Fruit fly (Drosophila melanogaster) whole organism, embryonic: ENCODE measurements around the gene Nprl3.

Experiments used
- CG12155 ChIP-seq: fragments of 200-800 bp; sonication (Bioruptor generic); optimal IDR thresholded peaks from 3 replicates; lab custom pipeline; 2016; ENCODE audit warnings: missing biosample characterization, missing genetic modification characterization
- CG12391 ChIP-seq: fragments of 200-800 bp; sonication (Bioruptor generic); optimal IDR thresholded peaks from 3 replicates; lab custom pipeline; 2018; ENCODE audit warnings: missing biosample characterization, mild to moderate bottlenecking, missing genetic modification characterization, moderate library complexity
- CG17361 ChIP-seq: fragments of 200-800 bp; sonication (Bioruptor generic); IDR thresholded peaks from 3 replicates; pipeline ENCODE4 v1.3.6; 2022; ENCODE audit warnings: missing biosample characterization, missing genetic modification characterization
- CG17385 ChIP-seq: fragments of 200-800 bp; sonication (Bioruptor generic); optimal IDR thresholded peaks from 3 replicates; lab custom pipeline; 2018; ENCODE audit warnings: missing biosample characterization, mild to moderate bottlenecking, missing genetic modification characterization
- CG18764 ChIP-seq: fragments of 200-800 bp; sonication (Bioruptor generic); optimal IDR thresholded peaks from 3 replicates; lab custom pipeline; 2016; ENCODE audit warnings: missing biosample characterization, missing genetic modification characterization
- CG34224 ChIP-seq: fragments of 200-800 bp; sonication (Bioruptor generic); IDR thresholded peaks from 3 replicates; pipeline ENCODE4 v1.3.6; 2022; ENCODE audit warnings: missing biosample characterization, missing genetic modification characterization; ENCODE audit not compliant: partially characterized antibody
- CG34376 ChIP-seq: fragments of 200-800 bp; sonication (Bioruptor generic); optimal IDR thresholded peaks from 2 replicates; lab custom pipeline; 2018; ENCODE audit warnings: missing biosample characterization, mild to moderate bottlenecking, missing genetic modification characterization
- CG4707 ChIP-seq: fragments of 200-800 bp; sonication (Bioruptor generic); optimal IDR thresholded peaks from 2 replicates; lab custom pipeline; 2018; ENCODE audit warnings: missing biosample characterization, mild to moderate bottlenecking, missing genetic modification characterization, moderate library complexity
- CG6254 ChIP-seq: fragments of 200-800 bp; sonication (Bioruptor generic); optimal IDR thresholded peaks from 3 replicates; lab custom pipeline; 2017; ENCODE audit warnings: mild to moderate bottlenecking, missing biosample characterization, missing genetic modification reagents, missing genetic modification characterization
- CG6689 ChIP-seq: fragments of 200-800 bp; sonication (Bioruptor generic); IDR thresholded peaks from 2 replicates; pipeline ENCODE4 v1.3.6; 2022; ENCODE audit warnings: missing biosample characterization, missing genetic modification characterization
- CG7839 ChIP-seq: fragments of 200-800 bp; sonication (Bioruptor generic); optimal IDR thresholded peaks from 3 replicates; lab custom pipeline; 2018; ENCODE audit warnings: missing biosample characterization, mild to moderate bottlenecking, missing genetic modification characterization, moderate library complexity
- CG9437 ChIP-seq: fragments of 200-800 bp; sonication (Bioruptor generic); optimal IDR thresholded peaks from 2 replicates; lab custom pipeline; 2018; ENCODE audit warnings: missing biosample characterization, mild to moderate bottlenecking, missing genetic modification characterization
- CG9876 ChIP-seq: fragments of 200-800 bp; sonication (Bioruptor generic); optimal IDR thresholded peaks from 2 replicates; lab custom pipeline; 2016; ENCODE audit warnings: missing biosample characterization, missing genetic modification characterization
- D ChIP-seq, 2 experiments: fragments of 200-800 bp in 1 of 2; fragments of >200 bp in 1 of 2; sonication (Bioruptor generic) in 1 of 2; optimal IDR thresholded peaks; 2 replicates in 1 of 2; 3 replicates in 1 of 2; lab custom pipeline; 2017; ENCODE audit warnings: mild to moderate bottlenecking in 1 of 2, missing biosample characterization in 1 of 2, missing genetic modification characterization in 1 of 2, missing genetic modification reagents in 1 of 2
- Dfd ChIP-seq, 2 experiments: fragments of >200 bp; optimal IDR thresholded peaks; 2 replicates each; lab custom pipeline; 2017; ENCODE audit warnings: missing biosample characterization in 2 of 2, missing genetic modification characterization in 2 of 2
- Elba2 ChIP-seq: fragments of 200-800 bp; sonication (Bioruptor generic); optimal IDR thresholded peaks from 3 replicates; lab custom pipeline; 2016; ENCODE audit warnings: missing biosample characterization, missing genetic modification characterization
- HLH4C ChIP-seq: fragments of 200-800 bp; sonication (Bioruptor generic); IDR thresholded peaks from 3 replicates; pipeline ENCODE4 v1.3.6; 2022; ENCODE audit warnings: missing biosample characterization, missing genetic modification characterization; ENCODE audit not compliant: partially characterized antibody
- Hmr ChIP-seq: fragments of 200-800 bp; sonication (Bioruptor generic); optimal IDR thresholded peaks from 3 replicates; lab custom pipeline; 2017; ENCODE audit warnings: mild to moderate bottlenecking, missing biosample characterization, missing genetic modification reagents, missing genetic modification characterization
- Hr39 ChIP-seq: fragments of >200 bp; optimal IDR thresholded peaks from 2 replicates; lab custom pipeline; 2017
- Myb ChIP-seq: fragments of 200-800 bp; sonication (Bioruptor generic); optimal IDR thresholded peaks from 2 replicates; lab custom pipeline; 2016; ENCODE audit warnings: missing biosample characterization, missing genetic modification characterization
- NfI ChIP-seq: fragments of 200-800 bp; sonication (Bioruptor generic); optimal IDR thresholded peaks from 3 replicates; lab custom pipeline; 2018; ENCODE audit warnings: missing biosample characterization, mild to moderate bottlenecking, missing genetic modification characterization, moderate library complexity
- Pdp1 ChIP-seq, 2 experiments: fragments of 200-800 bp; sonication (Bioruptor generic); optimal IDR thresholded peaks; 3 replicates each; lab custom pipeline; 2016; ENCODE audit warnings: missing biosample characterization in 2 of 2, missing genetic modification characterization in 2 of 2, mild to moderate bottlenecking in 1 of 2, moderate library complexity in 1 of 2
- Sry-δ ChIP-seq: fragments of 200-800 bp; sonication (Bioruptor generic); optimal IDR thresholded peaks from 2 replicates; lab custom pipeline; 2016; ENCODE audit warnings: missing biosample characterization, missing genetic modification characterization
- ase ChIP-seq: fragments of 200-800 bp; sonication (Bioruptor generic); IDR thresholded peaks from 3 replicates; pipeline ENCODE4 v1.3.6; 2022; ENCODE audit warnings: missing biosample characterization, missing genetic modification characterization
- dmrt11E ChIP-seq: fragments of 200-800 bp; sonication (Bioruptor generic); optimal IDR thresholded peaks from 3 replicates; lab custom pipeline; 2018; ENCODE audit warnings: missing biosample characterization, mild to moderate bottlenecking, missing genetic modification characterization, moderate library complexity
- en ChIP-seq: fragments of 200-800 bp; sonication (Bioruptor generic); optimal IDR thresholded peaks from 2 replicates; lab custom pipeline; 2016; ENCODE audit warnings: missing biosample characterization, missing genetic modification characterization
- grn ChIP-seq: fragments of 200-800 bp; sonication (Bioruptor generic); optimal IDR thresholded peaks from 3 replicates; lab custom pipeline; 2017; ENCODE audit warnings: missing biosample characterization, missing genetic modification characterization
- h ChIP-seq: fragments of >200 bp; optimal IDR thresholded peaks from 2 replicates; lab custom pipeline; 2017
- hbn ChIP-seq: fragments of 200-800 bp; sonication (Bioruptor generic); IDR thresholded peaks from 2 replicates; pipeline ENCODE4 v1.3.6; 2022; ENCODE audit warnings: missing biosample characterization, missing genetic modification characterization; ENCODE audit not compliant: partially characterized antibody
- hth ChIP-seq: fragments of >200 bp; optimal IDR thresholded peaks from 2 replicates; lab custom pipeline; 2017; ENCODE audit warnings: inconsistent platforms
- jigr1 ChIP-seq: fragments of 200-800 bp; sonication (Bioruptor generic); IDR thresholded peaks from 3 replicates; pipeline ENCODE4 v1.3.6; 2022; ENCODE audit warnings: missing biosample characterization, missing genetic modification characterization
- knrl ChIP-seq: fragments of 200-800 bp; sonication (Bioruptor generic); IDR thresholded peaks from 3 replicates; pipeline ENCODE4 v1.3.6; 2022; ENCODE audit warnings: missing biosample characterization, missing genetic modification characterization; ENCODE audit not compliant: partially characterized antibody
- luna ChIP-seq: fragments of 200-800 bp; sonication (Bioruptor generic); optimal IDR thresholded peaks from 2 replicates; lab custom pipeline; 2016; ENCODE audit warnings: missing biosample characterization, missing genetic modification characterization
- sens ChIP-seq: fragments of 200-800 bp; sonication (Bioruptor generic); peaks from one replicate; lab custom pipeline; 2016; ENCODE audit warnings: missing biosample characterization, missing genetic modification characterization
- ssp ChIP-seq: fragments of 200-800 bp; sonication (Bioruptor generic); IDR thresholded peaks from 2 replicates; pipeline ENCODE4 v1.3.6; 2022; ENCODE audit warnings: missing biosample characterization, missing genetic modification characterization
- sug ChIP-seq: fragments of 200-800 bp; optimal IDR thresholded peaks from 2 replicates; lab custom pipeline; 2019; ENCODE audit warnings: missing biosample characterization, mild to moderate bottlenecking, missing genetic modification characterization, moderate library complexity
- tap ChIP-seq: fragments of 200-800 bp; optimal IDR thresholded peaks from 3 replicates; lab custom pipeline; 2019; ENCODE audit warnings: missing biosample characterization, mild to moderate bottlenecking, missing genetic modification characterization, moderate library complexity
- twi ChIP-seq: fragments of 200-800 bp; optimal IDR thresholded peaks from 2 replicates; lab custom pipeline; 2019; ENCODE audit warnings: missing biosample characterization, mild to moderate bottlenecking, missing genetic modification characterization, moderate library complexity

Gene Nprl3

DNA sequence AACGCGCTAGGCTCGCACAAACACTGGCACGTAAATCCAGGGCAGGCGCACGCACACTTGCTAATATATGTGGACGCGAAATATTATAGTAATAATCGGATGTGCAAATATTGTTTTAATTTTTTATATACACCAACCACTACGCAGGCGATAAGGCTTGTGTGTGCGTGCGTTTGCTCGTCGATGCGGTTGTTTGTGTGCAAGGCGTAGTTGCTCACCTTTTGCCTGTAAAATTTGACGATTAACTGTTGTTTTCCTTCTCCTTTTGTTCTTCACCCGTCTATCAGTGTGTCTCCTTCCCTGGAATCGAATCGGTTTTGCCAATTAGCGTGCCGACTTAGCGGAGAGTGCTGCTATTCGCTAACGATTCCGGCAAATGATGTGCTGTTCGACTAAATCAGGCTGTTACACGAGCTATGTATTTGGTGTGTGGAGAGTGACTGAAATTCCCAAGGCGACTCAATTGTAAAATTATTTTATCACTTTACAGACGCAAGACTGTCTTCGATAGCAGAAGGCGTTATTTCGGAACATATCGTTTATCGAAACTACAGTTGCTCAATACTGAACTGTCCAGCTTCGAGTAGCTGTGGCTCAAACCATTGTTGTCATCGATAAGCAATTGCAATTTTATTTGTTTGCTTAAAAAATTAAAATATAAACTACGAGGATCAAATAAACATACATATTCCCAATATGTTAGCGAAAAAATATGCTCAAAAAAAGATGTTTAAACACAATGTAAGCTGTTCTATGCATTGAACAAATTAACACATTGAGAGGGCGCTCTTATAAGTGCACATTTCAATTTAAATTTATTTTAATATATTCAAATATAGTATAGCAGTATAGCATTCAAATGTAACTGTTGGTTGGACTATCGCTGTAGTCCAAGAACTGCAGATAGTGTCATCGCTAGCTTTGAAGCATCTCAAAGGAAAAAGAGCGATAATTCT lies 29.8 kb upstream of the Nprl3 start, which contains the start of the genes CG6650 and endos (continued):
- TF ChIP-seq twi = no peak
- no peak for TF ChIP-seq hth (lab: Kevin White, UChicago)
- peak; percentile 64; the same call in 2 of the 3 replicates for TF ChIP-seq CG17361 (GFP tag; lab: Robert Waterston, UW)
- TF ChIP-seq CG34376 (GFP tag; lab: Kevin White, UChicago) = peak; percentile 82
- TF ChIP-seq CG12155 = peak; percentile 40
- TF ChIP-seq CG17385 (GFP tag; lab: Kevin White, UChicago) = peak; percentile 24
- TF ChIP-seq CG34224 (GFP tag; lab: Robert Waterston, UW) = peak; percentile 66; the same call in 2 of the 3 replicates
- peak; percentile 67 for TF ChIP-seq sug
- 0 out of 2 replicates have a peak, but pooled peaks have one; percentile 17 for TF ChIP-seq CG6689 (GFP tag; lab: Robert Waterston, UW)
- TF ChIP-seq en (GFP tag; lab: Kevin White, UChicago) = no peak
- no peak for TF ChIP-seq tap
- TF ChIP-seq luna = no peak
- no peak for TF ChIP-seq h (lab: Kevin White, UChicago)
- TF ChIP-seq ase = no peak
- peak; percentile 40 for TF ChIP-seq CG7839 (tag; lab: Kevin White, UChicago)
- no peak for TF ChIP-seq CG9876 (GFP tag; lab: Kevin White, UChicago)
- TF ChIP-seq CG6254 (GFP tag; lab: Kevin White, UChicago) = peak; percentile 63
- peak; percentile 59 for TF ChIP-seq Elba2 (GFP tag; lab: Kevin White, UChicago)
- peak; percentile 23 for TF ChIP-seq Hmr (GFP tag; lab: Kevin White, UChicago)
- no peak for TF ChIP-seq CG9437 (GFP tag; lab: Kevin White, UChicago)
- peak; percentile 41 for TF ChIP-seq CG4707
- TF ChIP-seq Dfd (GFP tag; optimal IDR thresholded peaks at IDR 0.05; lab: Kevin White, UChicago) = no peak
- TF ChIP-seq Myb (GFP tag; lab: Kevin White, UChicago) = peak; percentile 87
- peak; percentile 3 for TF ChIP-seq grn (GFP tag; lab: Kevin White, UChicago)
- TF ChIP-seq CG12391 (tag; lab: Kevin White, UChicago) = peak; percentile 63
- no peak for TF ChIP-seq CG18764 (GFP tag; lab: Kevin White, UChicago)
- peak; percentile 87 for TF ChIP-seq HLH4C (GFP tag; lab: Robert Waterston, UW)
- TF ChIP-seq NfI (GFP tag; lab: Kevin White, UChicago) = peak; percentile 31
- TF ChIP-seq D (optimal IDR thresholded peaks at IDR 0.05; lab: Kevin White, UChicago) = no peak
- no peak for TF ChIP-seq D (GFP tag; optimal IDR thresholded peaks at IDR 0.05; lab: Kevin White, UChicago)
- peak; percentile 85 for TF ChIP-seq Sry-δ (GFP tag; lab: Kevin White, UChicago)
- TF ChIP-seq ssp (GFP tag; lab: Robert Waterston, UW) = 0 out of 2 replicates have a peak, but pooled peaks have one; percentile 24
- TF ChIP-seq Pdp1 (GFP tag; optimal IDR thresholded peaks at IDR 0.05; lab: Kevin White, UChicago) = peak in 1 of 2 experiments; percentile 49
- no peak for TF ChIP-seq Hr39 (lab: Kevin White, UChicago)
- peak; percentile 75 for TF ChIP-seq sens
- peak; percentile 56; the same call in 1 of the 3 replicates for TF ChIP-seq jigr1 (GFP tag; lab: Robert Waterston, UW)
- TF ChIP-seq hbn (GFP tag; lab: Robert Waterston, UW) = peak; percentile 59
- peak; percentile 80 for TF ChIP-seq knrl
- TF ChIP-seq dmrt11E = peak; percentile 24
